Worm (Caenorhabditis elegans) whole organism, mixed stage, embryonic: ENCODE results near the gene nhr-31.

Experiments used
- M03D4.4 ChIP-seq: sonication (generic microtip); optimal IDR thresholded peaks from 2 replicates; lab custom pipeline; 2017; ENCODE audit warnings: mild to moderate bottlenecking, missing genetic modification characterization, missing compliant biosample characterization
- blmp-1 ChIP-seq: fragments of 150-350 bp; optimal IDR thresholded peaks from 2 replicates; lab custom pipeline; 2014; ENCODE audit warnings: missing biosample characterization, missing genetic modification characterization
- ceh-39 ChIP-seq: fragments of 150-350 bp; optimal IDR thresholded peaks from 2 replicates; lab custom pipeline; 2014; ENCODE audit warnings: missing biosample characterization, missing genetic modification characterization
- ceh-83 ChIP-seq: fragments of 200-800 bp; sonication (Bioruptor generic); optimal IDR thresholded peaks from 2 replicates; lab custom pipeline; 2018; ENCODE audit warnings: mild to moderate bottlenecking, missing genetic modification characterization, missing compliant biosample characterization
- ces-1 ChIP-seq: fragments of 150-350 bp; optimal IDR thresholded peaks from 2 replicates; lab custom pipeline; 2014; ENCODE audit warnings: missing biosample characterization, missing genetic modification reagents, missing genetic modification characterization
- cnd-1 ChIP-seq: fragments of 200-800 bp; sonication (Bioruptor generic); optimal IDR thresholded peaks from 2 replicates; lab custom pipeline; 2018; ENCODE audit warnings: mild to moderate bottlenecking, missing genetic modification characterization, missing compliant biosample characterization
- drap-1 ChIP-seq: fragments of 200-800 bp; sonication (Bioruptor generic); optimal IDR thresholded peaks from 3 replicates; lab custom pipeline; 2018; ENCODE audit warnings: mild to moderate bottlenecking, missing genetic modification characterization, missing compliant biosample characterization
- elt-1 ChIP-seq: sonication (generic microtip); optimal IDR thresholded peaks from 2 replicates; lab custom pipeline; 2017; ENCODE audit warnings: missing genetic modification characterization, mild to moderate bottlenecking, missing compliant biosample characterization, antibody characterized with exemption, moderate library complexity, borderline replicate concordance; ENCODE audit not compliant: insufficient read depth
- elt-3 ChIP-seq: fragments of 150-350 bp; optimal IDR thresholded peaks from 2 replicates; lab custom pipeline; 2014; ENCODE audit warnings: missing biosample characterization, missing genetic modification characterization
- flh-1 ChIP-seq: fragments of 200-800 bp; sonication (Bioruptor generic); optimal IDR thresholded peaks from 2 replicates; lab custom pipeline; 2018; ENCODE audit warnings: mild to moderate bottlenecking, missing genetic modification characterization, moderate library complexity, missing compliant biosample characterization
- ham-2 ChIP-seq: fragments of 200-800 bp; sonication (Bioruptor generic); optimal IDR thresholded peaks from 2 replicates; lab custom pipeline; 2018; ENCODE audit warnings: mild to moderate bottlenecking, missing genetic modification characterization, missing compliant biosample characterization
- hlh-1 ChIP-seq: fragments of 150-350 bp; optimal IDR thresholded peaks from 2 replicates; lab custom pipeline; 2014; ENCODE audit warnings: missing biosample characterization, missing genetic modification reagents, missing genetic modification characterization
- lin-13 ChIP-seq: fragments of 150-350 bp; optimal IDR thresholded peaks from 2 replicates; lab custom pipeline; 2014; ENCODE audit warnings: missing biosample characterization, missing genetic modification characterization
- lin-32 ChIP-seq: fragments of 200-800 bp; sonication (Bioruptor generic); optimal IDR thresholded peaks from 2 replicates; lab custom pipeline; 2018; ENCODE audit warnings: mild to moderate bottlenecking, missing genetic modification characterization, missing compliant biosample characterization
- lsy-2 ChIP-seq: fragments of 150-350 bp; optimal IDR thresholded peaks from 2 replicates; lab custom pipeline; 2014; ENCODE audit warnings: missing biosample characterization, missing genetic modification characterization
- mep-1 ChIP-seq: fragments of 150-350 bp; optimal IDR thresholded peaks from 2 replicates; lab custom pipeline; 2017; ENCODE audit warnings: missing biosample characterization, missing genetic modification reagents, missing genetic modification characterization, inconsistent platforms
- mls-2 ChIP-seq: sonication (generic microtip); optimal IDR thresholded peaks from 2 replicates; lab custom pipeline; 2016; ENCODE audit warnings: mild to moderate bottlenecking, missing genetic modification characterization, moderate library complexity, missing compliant biosample characterization
- nhr-2 ChIP-seq: fragments of 150-350 bp; optimal IDR thresholded peaks from 2 replicates; lab custom pipeline; 2014; ENCODE audit warnings: missing biosample characterization, missing genetic modification characterization
- nhr-237 ChIP-seq: fragments of 150-350 bp; optimal IDR thresholded peaks from 2 replicates; lab custom pipeline; 2014; ENCODE audit warnings: missing biosample characterization, missing genetic modification characterization
- nhr-28 ChIP-seq: fragments of 150-350 bp; optimal IDR thresholded peaks from 2 replicates; lab custom pipeline; 2014; ENCODE audit warnings: missing biosample characterization, missing genetic modification characterization
- pha-4 ChIP-seq: fragments of 150-350 bp; optimal IDR thresholded peaks from 2 replicates; lab custom pipeline; 2018; ENCODE audit warnings: missing biosample characterization, missing genetic modification reagents, missing genetic modification characterization
- sem-2 ChIP-seq: fragments of 200-800 bp; sonication (Bioruptor generic); optimal IDR thresholded peaks from 2 replicates; lab custom pipeline; 2018; ENCODE audit warnings: mild to moderate bottlenecking, missing genetic modification characterization, missing compliant biosample characterization
- snpc-4 ChIP-seq: fragments of 150-350 bp; optimal IDR thresholded peaks from 2 replicates; lab custom pipeline; 2014; ENCODE audit warnings: missing biosample characterization, missing genetic modification characterization
- sptf-1 ChIP-seq: sonication (generic microtip); optimal IDR thresholded peaks from 2 replicates; lab custom pipeline; 2017; ENCODE audit warnings: mild to moderate bottlenecking, missing genetic modification characterization, moderate library complexity, missing compliant biosample characterization
- tbx-8 ChIP-seq: fragments of 200-800 bp; sonication (Bioruptor generic); optimal IDR thresholded peaks from 2 replicates; lab custom pipeline; 2018; ENCODE audit warnings: mild to moderate bottlenecking, missing genetic modification characterization, moderate library complexity, missing compliant biosample characterization
- unc-120 ChIP-seq: sonication (generic microtip); optimal IDR thresholded peaks from 2 replicates; lab custom pipeline; 2017; ENCODE audit warnings: missing genetic modification characterization, missing compliant biosample characterization; ENCODE audit not compliant: poor library complexity, severe bottlenecking
- unc-62 ChIP-seq: fragments of 150-350 bp; optimal IDR thresholded peaks from 2 replicates; lab custom pipeline; 2014; ENCODE audit warnings: missing biosample characterization, missing genetic modification reagents, missing genetic modification characterization
- zip-8 ChIP-seq: fragments of 150-350 bp; optimal IDR thresholded peaks from 2 replicates; lab custom pipeline; 2014; ENCODE audit warnings: missing biosample characterization, missing genetic modification characterization
- ztf-11 ChIP-seq: fragments of 150-350 bp; optimal IDR thresholded peaks from 2 replicates; lab custom pipeline; 2014; ENCODE audit warnings: missing biosample characterization, missing genetic modification characterization

The nhr-31 gene

ce11 chrIV:8042897-8043296 is 13.6 kb upstream of the nhr-31 start:
- TF ChIP-seq lin-13 (tag; lab: Kevin White, UChicago) (no peak), mls-2 (tag; lab: Kevin White, UChicago) (no peak), pha-4 (tag; lab: Kevin White, UChicago) (no peak), snpc-4 (tag; lab: Kevin White, UChicago) (no peak), flh-1 (GFP tag; lab: Kevin White, UChicago) (no peak), elt-3 (no peak), nhr-28 (tag; lab: Kevin White, UChicago) (no peak), sem-2 (GFP tag; lab: Kevin White, UChicago) (no peak)
- TF ChIP-seq, all 35 proteins: peak for 0

- TF ChIP-seq ceh-39 (tag; lab: Kevin White, UChicago) (no peak), snpc-4 (tag; lab: Kevin White, UChicago) (no peak), cnd-1 (no peak), mep-1 (tag; lab: Kevin White, UChicago) (no peak), nhr-2 (tag; lab: Kevin White, UChicago) (no peak), lsy-2 (no peak), nhr-28 (tag; lab: Kevin White, UChicago) (no peak), M03D4.4 (tag; lab: Kevin White, UChicago) (no peak), zip-8 (no peak)
Measured at ce11 chrIV:8042005-8042404, 12.7 kb upstream of the nhr-31 start.

ce11 chrIV:8040610-8041317 is 11.5 kb upstream of the nhr-31 start:
- no peak for TF ChIP-seq elt-1 (tag; lab: Kevin White, UChicago)
- peak; percentile 84 for TF ChIP-seq ces-1 (GFP tag; lab: Kevin White, UChicago)
- no peak for TF ChIP-seq snpc-4 (tag; lab: Kevin White, UChicago)
- TF ChIP-seq ham-2 (GFP tag; lab: Kevin White, UChicago): no peak

- TF ChIP-seq ceh-83 (GFP tag; lab: Kevin White, UChicago): no peak
- TF ChIP-seq ztf-11 (tag; lab: Kevin White, UChicago): no peak
- TF ChIP-seq nhr-237: no peak
- no peak for TF ChIP-seq lin-32 (GFP tag; lab: Kevin White, UChicago)
- no peak for TF ChIP-seq tbx-8
- peak; percentile 9 for TF ChIP-seq unc-62 (GFP tag; lab: Kevin White, UChicago)
- no peak for TF ChIP-seq ceh-39 (tag; lab: Kevin White, UChicago)
- no peak for TF ChIP-seq snpc-4 (tag; lab: Kevin White, UChicago)
Measured at ce11 chrIV:8036492-8036891, 7.2 kb upstream of the nhr-31 start.

- TF ChIP-seq hlh-1 (tag; lab: Kevin White, UChicago) (no peak), lin-13 (tag; lab: Kevin White, UChicago) (no peak), mls-2 (tag; lab: Kevin White, UChicago) (no peak), ztf-11 (tag; lab: Kevin White, UChicago) (no peak), drap-1 (GFP tag; lab: Kevin White, UChicago) (no peak), lin-32 (GFP tag; lab: Kevin White, UChicago) (no peak), elt-1 (tag; lab: Kevin White, UChicago) (no peak)
- TF ChIP-seq, all 35 proteins: peak for 0
Measured at ce11 chrIV:8034182-8034581, 4.9 kb upstream of the nhr-31 start.

- TF ChIP-seq sptf-1: no peak
- TF ChIP-seq blmp-1 (tag; lab: Kevin White, UChicago): no peak
- no peak for TF ChIP-seq ces-1 (GFP tag; lab: Kevin White, UChicago)
- no peak for TF ChIP-seq unc-120 (tag; lab: Kevin White, UChicago)
- TF ChIP-seq nhr-2 (tag; lab: Kevin White, UChicago): no peak
- no peak for TF ChIP-seq sem-2 (GFP tag; lab: Kevin White, UChicago)
- no peak for TF ChIP-seq nhr-237
- no peak for TF ChIP-seq snpc-4 (tag; lab: Kevin White, UChicago)
- no peak for TF ChIP-seq tbx-8
- no peak for TF ChIP-seq zip-8
- TF ChIP-seq hlh-1 (tag; lab: Kevin White, UChicago): no peak
- TF ChIP-seq M03D4.4 (tag; lab: Kevin White, UChicago): no peak
- no peak for TF ChIP-seq mep-1 (tag; lab: Kevin White, UChicago)
Measured at ce11 chrIV:8032135-8032915, 3.0 kb upstream of the nhr-31 start.
